Worm (Caenorhabditis elegans): Measurements from ENCODE around the gene zip-9.

ce11 chrV:10981113-10981512, 38.9 kb downstream of the zip-9 start, which contains the start of gene fig-1:
- TF ChIP-seq egl-44 (GFP tag; IDR thresholded peaks at IDR 0.05) = no peak
- no peak for TF ChIP-seq ztf-28 (GFP tag; IDR thresholded peaks at IDR 0.05)
- TF ChIP-seq cebp-1 (GFP tag; IDR thresholded peaks at IDR 0.05) = no peak
- no peak for TF ChIP-seq cebp-1 (tag; optimal IDR thresholded peaks at IDR 0.05)
- TF ChIP-seq tbx-9 (tag; optimal IDR thresholded peaks at IDR 0.05; ENCODE audit: borderline replicate concordance) = no peak
- no peak for TF ChIP-seq ama-1 (optimal IDR thresholded peaks at IDR 0.05)
- no peak for TF ChIP-seq ama-1 (GFP tag; optimal IDR thresholded peaks at IDR 0.05)
- TF ChIP-seq ztf-3 (GFP tag; optimal IDR thresholded peaks at IDR 0.05) = no peak
- no peak for TF ChIP-seq dpl-1 (GFP tag; optimal IDR thresholded peaks at IDR 0.05)
- TF ChIP-seq lsl-1 (GFP tag; optimal IDR thresholded peaks at IDR 0.05) = no peak

All from whole organism, young adult.